Fruit fly (Drosophila melanogaster) whole organism, prepupa: ENCODE data around the gene Rabex-5.

ENCODE experiments used
- CG10631 ChIP-seq: fragments of 200-800 bp; sonication (Bioruptor generic); optimal IDR thresholded peaks from 2 replicates; lab custom pipeline; 2016; ENCODE audit warnings: missing biosample characterization, missing genetic modification characterization
- CG15336 ChIP-seq: fragments of 200-800 bp; sonication (Bioruptor generic); IDR thresholded peaks from 2 replicates; pipeline ENCODE4 v1.3.6; 2022; ENCODE audit warnings: missing biosample characterization, missing genetic modification characterization
- CG6163 ChIP-seq: fragments of 200-800 bp; sonication (Bioruptor generic); IDR thresholded peaks from 3 replicates; pipeline ENCODE4 v1.3.6; 2022; ENCODE audit warnings: missing biosample characterization, missing genetic modification characterization
- CG6808 ChIP-seq: fragments of 200-800 bp; sonication (Bioruptor generic); optimal IDR thresholded peaks from 3 replicates; lab custom pipeline; 2017; ENCODE audit warnings: missing biosample characterization, missing genetic modification characterization, mild to moderate bottlenecking, moderate library complexity, missing genetic modification reagents
- CG7368 ChIP-seq: fragments of 200-800 bp; sonication (Bioruptor generic); optimal IDR thresholded peaks from 3 replicates; lab custom pipeline; 2016; ENCODE audit warnings: missing biosample characterization, missing genetic modification characterization
- CG8632 ChIP-seq: fragments of 200-800 bp; sonication (Bioruptor generic); optimal IDR thresholded peaks from 3 replicates; lab custom pipeline; 2016; ENCODE audit warnings: missing biosample characterization, missing genetic modification characterization
- Gug ChIP-seq: fragments of 200-800 bp; sonication (Bioruptor generic); IDR thresholded peaks from 2 replicates; pipeline ENCODE4 v1.3.6; 2022; ENCODE audit warnings: missing biosample characterization, missing genetic modification characterization
- Hr39 ChIP-seq: fragments of 200-800 bp; sonication (Bioruptor generic); optimal IDR thresholded peaks from 2 replicates; lab custom pipeline; 2016; ENCODE audit warnings: missing biosample characterization, missing genetic modification characterization
- Met ChIP-seq: fragments of 200-800 bp; sonication (Bioruptor generic); optimal IDR thresholded peaks from 3 replicates; lab custom pipeline; 2016; ENCODE audit warnings: missing biosample characterization, missing genetic modification characterization
- acj6 ChIP-seq: fragments of 200-800 bp; sonication (Bioruptor generic); optimal IDR thresholded peaks from 3 replicates; lab custom pipeline; 2016; ENCODE audit warnings: missing biosample characterization, missing genetic modification characterization
- dsx ChIP-seq: fragments of 200-800 bp; optimal IDR thresholded peaks from 3 replicates; lab custom pipeline; 2019; ENCODE audit warnings: missing biosample characterization, mild to moderate bottlenecking, missing genetic modification characterization, moderate library complexity; ENCODE audit not compliant: poor library complexity, severe bottlenecking
- esn ChIP-seq: fragments of 200-800 bp; sonication (Bioruptor generic); optimal IDR thresholded peaks from 2 replicates; lab custom pipeline; 2016; ENCODE audit warnings: missing biosample characterization, mild to moderate bottlenecking, missing genetic modification characterization, moderate library complexity
- svp ChIP-seq: fragments of 200-800 bp; sonication (Bioruptor generic); peaks from one replicate; lab custom pipeline; 2016; ENCODE audit warnings: missing biosample characterization, missing genetic modification characterization

- no peak; the same call in none of the 2 replicates for TF ChIP-seq CG15336
- TF ChIP-seq CG6808 (GFP tag; lab: Kevin White, UChicago): no peak
- peak; percentile 93 for TF ChIP-seq esn
- peak; percentile 34; the same call in 1 of the 2 replicates for TF ChIP-seq Gug (GFP tag; lab: Robert Waterston, UW)
- no peak for TF ChIP-seq Met (GFP tag; lab: Kevin White, UChicago)
- peak; percentile 84 for TF ChIP-seq CG6163 (GFP tag; lab: Robert Waterston, UW)
- TF ChIP-seq CG7368: no peak
- TF ChIP-seq CG10631 (GFP tag; lab: Kevin White, UChicago): peak; percentile 96
- peak; percentile 82 for TF ChIP-seq acj6 (GFP tag; lab: Kevin White, UChicago)
- peak; percentile 83 for TF ChIP-seq Hr39 (GFP tag; lab: Kevin White, UChicago)
- TF ChIP-seq svp (GFP tag; lab: Kevin White, UChicago): peak; percentile 97
- TF ChIP-seq CG8632 (GFP tag; lab: Kevin White, UChicago): peak; percentile 78
- TF ChIP-seq dsx: peak; percentile 48
Observed at dm6 chr3L:1313039-1313766, 17.5 kb downstream of the Rabex-5 start, which contains the start of the genes sturkopf and Herc4.
